Worm (Caenorhabditis elegans): ENCODE data around the gene H04D03.6.

The H04D03.6 gene

DNA sequence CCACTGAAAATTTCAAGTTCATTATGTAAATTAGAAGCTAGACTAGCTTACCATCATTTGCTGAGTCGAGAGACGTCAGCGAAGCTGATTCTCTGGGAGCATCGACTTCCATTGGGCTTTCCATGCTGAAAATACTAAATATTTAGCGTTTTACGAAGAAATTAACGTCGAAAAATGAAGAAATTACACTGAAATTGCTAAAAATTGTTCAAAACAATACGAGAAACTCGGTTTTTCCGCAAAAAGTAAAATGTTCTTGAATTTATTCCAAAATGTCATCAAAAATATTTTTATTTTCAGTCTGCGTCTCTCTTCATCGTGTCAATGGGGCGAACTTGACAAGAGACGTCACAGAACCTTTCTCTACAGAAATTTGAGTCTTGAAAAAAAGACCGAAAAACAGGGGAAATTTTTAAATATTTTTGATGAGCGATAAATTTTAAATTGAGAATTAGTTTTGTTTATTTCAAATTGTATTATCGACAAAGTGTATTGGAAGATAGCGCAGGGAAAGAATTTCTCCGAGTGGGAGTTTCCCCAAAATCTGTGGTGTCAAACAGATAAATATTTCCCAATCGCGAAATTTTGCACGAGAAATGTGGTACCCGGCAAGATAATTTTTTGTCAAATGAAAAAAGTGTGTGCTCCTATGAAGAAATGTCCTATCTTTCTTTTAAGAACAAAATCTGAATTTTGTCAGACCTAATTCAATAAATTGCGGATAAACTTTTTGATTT is 21.9 kb upstream of the H04D03.6 start, which contains the start of gene ecps-1 (continued):
- peak; percentile 98 for TF ChIP-seq C16A3.4 (tag; optimal IDR thresholded peaks at IDR 0.05)
- TF ChIP-seq sox-4 (tag; optimal IDR thresholded peaks at IDR 0.05) = peak; percentile 91
- TF ChIP-seq lin-35 (GFP tag; optimal IDR thresholded peaks at IDR 0.05) = peak; percentile 81 to 90
- no peak for TF ChIP-seq hlh-4 (tag; optimal IDR thresholded peaks at IDR 0.05)
- TF ChIP-seq nhr-28 (tag; optimal IDR thresholded peaks at IDR 0.05) = no peak
- peak; percentile 76 for TF ChIP-seq ceh-8 (GFP tag; optimal IDR thresholded peaks at IDR 0.05)
- no peak for TF ChIP-seq ets-5 (GFP tag; IDR thresholded peaks at IDR 0.05)
- TF ChIP-seq ama-1 (optimal IDR thresholded peaks at IDR 0.05) = no peak
- peak; percentile 88 for TF ChIP-seq fos-1 (tag; optimal IDR thresholded peaks at IDR 0.05)
- TF ChIP-seq tlp-1 (tag; optimal IDR thresholded peaks at IDR 0.05) = no peak

DNA sequence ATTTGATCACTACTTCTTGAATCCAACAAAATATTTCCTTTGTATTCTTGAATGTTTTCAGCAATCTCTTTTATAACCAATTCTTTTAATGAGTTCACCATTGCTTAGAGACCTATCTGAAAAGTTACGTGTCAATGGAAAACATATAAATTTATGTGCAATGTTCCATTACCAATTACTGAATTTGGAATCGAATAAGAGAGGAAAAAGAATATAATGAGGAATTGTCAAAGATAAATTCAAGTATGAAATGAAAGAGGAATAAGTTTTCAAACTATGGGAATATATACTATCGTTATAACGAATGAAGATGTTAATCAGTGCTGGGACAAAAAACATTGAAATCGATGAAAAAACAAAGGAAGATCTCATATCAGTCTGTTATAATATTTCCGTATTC is 12.3 kb upstream of the H04D03.6 start, which contains the start of gene H04D03.4:
Gene H04D03.4, minus strand, starts transcription at position 101 of the 400 bp plus-strand sequence.
- no peak for TF ChIP-seq mab-9 (GFP tag; IDR thresholded peaks at IDR 0.05)
- no peak for TF ChIP-seq ceh-88 (GFP tag; IDR thresholded peaks at IDR 0.05)
- no peak for TF ChIP-seq blmp-1 (tag; optimal IDR thresholded peaks at IDR 0.05)
- TF ChIP-seq lin-13 (GFP tag; optimal IDR thresholded peaks at IDR 0.05) = no peak
- no peak for TF ChIP-seq irx-1 (tag; optimal IDR thresholded peaks at IDR 0.05)
- no peak for TF ChIP-seq grh-1 (GFP tag; IDR thresholded peaks at IDR 0.05)
- TF ChIP-seq nhr-12 (tag; optimal IDR thresholded peaks at IDR 0.05) = no peak
- TF ChIP-seq hpl-2 (GFP tag; optimal IDR thresholded peaks at IDR 0.05) = no peak
- no peak for TF ChIP-seq nhr-11 (tag; optimal IDR thresholded peaks at IDR 0.05)
- no peak for TF ChIP-seq rnt-1 (tag; optimal IDR thresholded peaks at IDR 0.05)

DNA sequence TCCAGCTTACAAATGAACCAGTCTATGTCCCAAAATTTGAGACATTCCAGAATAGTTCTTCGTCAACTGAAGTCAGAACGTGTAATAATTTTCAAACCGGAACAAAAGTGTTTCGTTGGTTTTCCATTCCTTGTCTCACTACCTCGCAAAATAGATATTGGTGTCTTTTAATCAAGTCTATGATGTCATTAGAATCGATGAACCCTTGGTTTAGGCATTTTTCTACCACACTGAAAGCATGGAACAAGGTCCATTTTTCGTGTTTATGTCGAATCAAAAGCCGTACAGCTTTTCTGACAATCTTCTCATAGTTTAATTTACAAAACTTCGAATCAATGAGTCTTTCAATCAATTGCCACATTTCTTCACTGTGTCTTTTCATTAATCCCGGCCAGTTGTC is 8.1 kb upstream of the H04D03.6 start, which contains the start of gene H04D03.7:
Gene H04D03.7, minus strand, starts transcription at position 101 of the 400 bp plus-strand sequence.
- TF ChIP-seq vab-15 (tag; optimal IDR thresholded peaks at IDR 0.05) (no peak), sup-37 (GFP tag; optimal IDR thresholded peaks at IDR 0.05) (no peak), efl-1 (optimal IDR thresholded peaks at IDR 0.05) (no peak), efl-1 (GFP tag; optimal IDR thresholded peaks at IDR 0.05 in 1 of 2) (no peak), nhr-237 (tag; optimal IDR thresholded peaks at IDR 0.05) (no peak), unc-130 (tag; optimal IDR thresholded peaks at IDR 0.05) (no peak), hlh-4 (tag; optimal IDR thresholded peaks at IDR 0.05) (no peak), unc-30 (tag; optimal IDR thresholded peaks at IDR 0.05) (no peak), hpl-2 (GFP tag; optimal IDR thresholded peaks at IDR 0.05) (no peak), ceh-8 (GFP tag; optimal IDR thresholded peaks at IDR 0.05) (no peak), ztf-11 (tag; optimal IDR thresholded peaks at IDR 0.05) (no peak), snpc-4 (tag; optimal IDR thresholded peaks at IDR 0.05) (no peak), C16A3.4 (tag; optimal IDR thresholded peaks at IDR 0.05) (no peak), jun-1 (tag; optimal IDR thresholded peaks at IDR 0.05) (no peak), nhr-20 (tag; optimal IDR thresholded peaks at IDR 0.05) (no peak), elt-2 (tag; optimal IDR thresholded peaks at IDR 0.05) (no peak), fkh-10 (GFP tag; optimal IDR thresholded peaks at IDR 0.05) (no peak), elt-3 (tag; optimal IDR thresholded peaks at IDR 0.05) (no peak), nhr-47 (tag; optimal IDR thresholded peaks at IDR 0.05) (no peak)

DNA sequence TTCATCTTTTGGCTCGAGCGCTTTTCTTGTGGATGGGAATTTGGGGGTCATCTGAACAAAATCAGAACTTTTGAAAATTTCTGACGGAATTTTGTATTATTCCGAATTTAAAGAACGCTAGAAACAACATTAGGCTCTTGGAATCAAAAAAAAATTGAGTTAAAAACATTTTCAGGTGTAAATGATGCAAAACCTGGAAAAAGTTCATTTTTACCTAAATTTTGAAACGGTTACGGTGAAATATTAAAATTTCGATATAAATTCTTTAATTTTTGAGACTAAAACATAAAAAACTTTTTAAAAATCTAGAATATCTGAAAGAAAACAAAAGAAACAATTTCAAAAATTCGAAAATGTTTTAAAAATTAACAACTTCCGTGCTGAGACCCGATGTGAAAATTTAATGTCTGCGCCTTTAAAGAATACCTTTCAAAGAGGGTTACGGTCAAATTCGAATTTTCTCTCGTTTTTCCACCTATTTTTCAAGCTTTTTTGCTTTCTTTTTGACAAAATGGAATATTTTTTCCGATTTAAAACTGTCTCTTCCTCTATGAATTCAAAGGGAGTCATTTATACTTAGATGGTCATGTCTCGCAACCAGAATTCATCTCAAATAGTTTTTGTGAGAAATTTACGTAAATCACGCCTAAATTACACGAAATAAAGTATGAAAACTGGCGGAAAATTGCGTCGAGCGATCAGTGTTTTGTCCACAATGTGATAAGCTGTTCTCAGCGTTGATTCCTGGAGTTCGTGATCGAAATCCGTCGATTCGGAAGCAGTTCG is 3.9 kb upstream of the H04D03.6 start, which contains the start of the genes H04D03.2 and ecps-2:
Gene H04D03.2, minus strand, starts transcription at position 51 of the 786 bp plus-strand sequence.
Gene ecps-2, plus strand, starts transcription at position 736 of the 786 bp plus-strand sequence.
- no peak for TF ChIP-seq zip-4 (GFP tag; optimal IDR thresholded peaks at IDR 0.05)
- no peak for TF ChIP-seq C04F5.9 (tag; optimal IDR thresholded peaks at IDR 0.05)
- TF ChIP-seq elt-3 (tag; optimal IDR thresholded peaks at IDR 0.05) = no peak
- TF ChIP-seq irx-1 (tag; optimal IDR thresholded peaks at IDR 0.05) = no peak
- no peak for TF ChIP-seq nhr-71 (tag; optimal IDR thresholded peaks at IDR 0.05)

Measured in whole organism, L1 larva.